Fruit fly (Drosophila melanogaster) whole organism, embryonic: ENCODE data around the gene Ubi-p63E.

ENCODE experiments used
- B-H1 ChIP-seq: fragments of 200-800 bp; sonication (Bioruptor generic); IDR thresholded peaks from 3 replicates; pipeline ENCODE4 v1.3.6; 2022; ENCODE audit warnings: missing biosample characterization, missing genetic modification characterization
- Bdp1 ChIP-seq: fragments of 200-800 bp; sonication (Bioruptor generic); optimal IDR thresholded peaks from 3 replicates; lab custom pipeline; 2016; ENCODE audit warnings: missing biosample characterization, missing genetic modification characterization
- CG10267 ChIP-seq: fragments of 200-800 bp; sonication (Bioruptor generic); optimal IDR thresholded peaks from 2 replicates; lab custom pipeline; 2018; ENCODE audit warnings: missing biosample characterization, mild to moderate bottlenecking, missing genetic modification characterization, moderate library complexity
- CG11456 ChIP-seq: fragments of 200-800 bp; sonication (Bioruptor generic); IDR thresholded peaks from 3 replicates; pipeline ENCODE4 v1.3.6; 2022; ENCODE audit warnings: missing biosample characterization, missing genetic modification characterization
- CG12299 ChIP-seq: fragments of 200-800 bp; sonication (Bioruptor generic); optimal IDR thresholded peaks from 2 replicates; lab custom pipeline; 2018; ENCODE audit warnings: missing biosample characterization, mild to moderate bottlenecking, missing genetic modification characterization
- CG15514 ChIP-seq: fragments of 200-800 bp; sonication (Bioruptor generic); optimal IDR thresholded peaks from 3 replicates; lab custom pipeline; 2017; ENCODE audit warnings: missing biosample characterization, missing genetic modification characterization, mild to moderate bottlenecking, moderate library complexity, missing genetic modification reagents
- CG15601 ChIP-seq: fragments of 200-800 bp; sonication (Bioruptor generic); optimal IDR thresholded peaks from 3 replicates; lab custom pipeline; 2019; ENCODE audit warnings: missing biosample characterization, mild to moderate bottlenecking, missing genetic modification characterization, moderate library complexity
- CG18011 ChIP-seq: fragments of 200-800 bp; sonication (Bioruptor generic); optimal IDR thresholded peaks from 2 replicates; lab custom pipeline; 2017; ENCODE audit warnings: missing biosample characterization, missing genetic modification characterization, mild to moderate bottlenecking, moderate library complexity, missing genotype
- CG31388 ChIP-seq: fragments of 200-800 bp; sonication (Bioruptor generic); optimal IDR thresholded peaks from 2 replicates; lab custom pipeline; 2016; ENCODE audit warnings: missing biosample characterization, missing genetic modification characterization
- CG32532 ChIP-seq: fragments of 200-800 bp; sonication (Bioruptor generic); IDR thresholded peaks from 2 replicates; pipeline ENCODE4 v1.3.6; 2022; ENCODE audit warnings: missing biosample characterization, missing genetic modification characterization
- CG33213 ChIP-seq: fragments of 200-800 bp; sonication (Bioruptor generic); optimal IDR thresholded peaks from 3 replicates; lab custom pipeline; 2016; ENCODE audit warnings: missing biosample characterization, missing genetic modification characterization
- CG34422 ChIP-seq: fragments of 200-800 bp; sonication (Bioruptor generic); IDR thresholded peaks from 3 replicates; pipeline ENCODE4 v1.3.6; 2022; ENCODE audit warnings: missing biosample characterization, missing genetic modification characterization
- CG5180 ChIP-seq: fragments of 200-800 bp; sonication (Bioruptor generic); optimal IDR thresholded peaks from 3 replicates; lab custom pipeline; 2017; ENCODE audit warnings: missing biosample characterization, missing genetic modification characterization, mild to moderate bottlenecking, moderate library complexity, missing genetic modification reagents
- CG6689 ChIP-seq: fragments of 200-800 bp; sonication (Bioruptor generic); IDR thresholded peaks from 2 replicates; pipeline ENCODE4 v1.3.6; 2022; ENCODE audit warnings: missing biosample characterization, missing genetic modification characterization
- CG7357 ChIP-seq: fragments of 200-800 bp; sonication (Bioruptor generic); IDR thresholded peaks from 3 replicates; pipeline ENCODE4 v1.3.6; 2022; ENCODE audit warnings: missing biosample characterization, missing genetic modification characterization
- CG8359 ChIP-seq: fragments of 200-800 bp; sonication (Bioruptor generic); optimal IDR thresholded peaks from 2 replicates; lab custom pipeline; 2017; ENCODE audit warnings: missing biosample characterization, mild to moderate bottlenecking, missing genetic modification characterization, borderline replicate concordance
- Dbx ChIP-seq: fragments of 200-800 bp; sonication (Bioruptor generic); IDR thresholded peaks from 3 replicates; pipeline ENCODE4 v1.3.6; 2022; ENCODE audit warnings: missing biosample characterization, missing genetic modification characterization
- Dip3 ChIP-seq: fragments of 200-800 bp; sonication (Bioruptor generic); optimal IDR thresholded peaks from 3 replicates; lab custom pipeline; 2016; ENCODE audit warnings: missing biosample characterization, missing genetic modification characterization
- HLH54F ChIP-seq: fragments of 200-800 bp; sonication (Bioruptor generic); optimal IDR thresholded peaks from 3 replicates; lab custom pipeline; 2016; ENCODE audit warnings: missing biosample characterization, missing genetic modification characterization
- HLHmδ ChIP-seq: fragments of 200-800 bp; sonication (Bioruptor generic); optimal IDR thresholded peaks from 2 replicates; lab custom pipeline; 2018; ENCODE audit warnings: missing biosample characterization, mild to moderate bottlenecking, missing genetic modification characterization, moderate library complexity
- Sin3A ChIP-seq: fragments of >200 bp; optimal IDR thresholded peaks from 2 replicates; lab custom pipeline; 2018
- Six4 ChIP-seq: fragments of 200-800 bp; sonication (Bioruptor generic); optimal IDR thresholded peaks from 2 replicates; lab custom pipeline; 2016; ENCODE audit warnings: missing biosample characterization, missing genetic modification characterization
- Spps ChIP-seq: fragments of 200-800 bp; sonication (Bioruptor generic); optimal IDR thresholded peaks from 2 replicates; lab custom pipeline; 2018; ENCODE audit warnings: missing biosample characterization, mild to moderate bottlenecking, missing genetic modification characterization
- ac ChIP-seq: fragments of 200-800 bp; sonication (Bioruptor generic); optimal IDR thresholded peaks from 3 replicates; lab custom pipeline; 2017; ENCODE audit warnings: missing biosample characterization, mild to moderate bottlenecking, missing genetic modification characterization
- ara ChIP-seq: fragments of 200-800 bp; sonication (Bioruptor generic); IDR thresholded peaks from 2 replicates; pipeline ENCODE4 v1.3.6; 2022; ENCODE audit warnings: missing biosample characterization, missing genetic modification characterization
- cas ChIP-seq: fragments of 200-800 bp; sonication (Bioruptor generic); IDR thresholded peaks from 2 replicates; pipeline ENCODE4 v1.3.6; 2022; ENCODE audit warnings: missing biosample characterization, missing genetic modification characterization
- chif ChIP-seq, 2 experiments: fragments of 200-800 bp; sonication (Bioruptor generic); optimal IDR thresholded peaks; 3 replicates each; lab custom pipeline; 2016; ENCODE audit warnings: missing biosample characterization in 2 of 2, missing genetic modification characterization in 2 of 2
- dati ChIP-seq: fragments of 200-800 bp; sonication (Bioruptor generic); IDR thresholded peaks from 2 replicates; pipeline ENCODE4 v1.3.6; 2022; ENCODE audit warnings: missing biosample characterization, missing genetic modification characterization
- dmrt99B ChIP-seq: fragments of 200-800 bp; sonication (Bioruptor generic); optimal IDR thresholded peaks from 2 replicates; lab custom pipeline; 2018; ENCODE audit warnings: missing biosample characterization, mild to moderate bottlenecking, missing genetic modification characterization, moderate library complexity
- dpn ChIP-seq, 2 experiments: fragments of 200-800 bp; sonication (Bioruptor generic); optimal IDR thresholded peaks; 3 replicates each; lab custom pipeline; 2016; ENCODE audit warnings: missing biosample characterization in 2 of 2, missing genetic modification characterization in 2 of 2
- exex ChIP-seq: fragments of 200-800 bp; sonication (Bioruptor generic); optimal IDR thresholded peaks from 4 replicates; lab custom pipeline; 2018; ENCODE audit warnings: missing biosample characterization, mild to moderate bottlenecking, missing genetic modification characterization, moderate library complexity
- hth ChIP-seq: fragments of >200 bp; optimal IDR thresholded peaks from 2 replicates; lab custom pipeline; 2017; ENCODE audit warnings: inconsistent platforms
- kay ChIP-seq: fragments of 200-800 bp; sonication (Bioruptor generic); optimal IDR thresholded peaks from 2 replicates; lab custom pipeline; 2016; ENCODE audit warnings: missing biosample characterization, missing genetic modification characterization
- ken ChIP-seq: fragments of 200-800 bp; sonication (Bioruptor generic); IDR thresholded peaks from 3 replicates; pipeline ENCODE4 v1.3.6; 2022; ENCODE audit warnings: missing biosample characterization, missing genetic modification characterization
- lola ChIP-seq, 3 experiments: fragments of >200 bp in 2 of 3; fragments of 200-800 bp in 1 of 3; sonication (Bioruptor generic) in 1 of 3; optimal IDR thresholded peaks; 2 replicates each; lab custom pipeline; 2017 to 2019; ENCODE audit warnings: missing biosample characterization in 3 of 3, missing genetic modification characterization in 3 of 3, mild to moderate bottlenecking in 1 of 3, moderate library complexity in 1 of 3
- mam ChIP-seq: fragments of 200-800 bp; sonication (Bioruptor generic); optimal IDR thresholded peaks from 3 replicates; lab custom pipeline; 2016; ENCODE audit warnings: missing biosample characterization, missing genetic modification characterization
- mirr ChIP-seq: fragments of 200-800 bp; sonication (Bioruptor generic); optimal IDR thresholded peaks from 3 replicates; lab custom pipeline; 2018; ENCODE audit warnings: missing biosample characterization, mild to moderate bottlenecking, missing genetic modification characterization
- nerfin-1 ChIP-seq: fragments of 200-800 bp; sonication (Bioruptor generic); optimal IDR thresholded peaks from 3 replicates; lab custom pipeline; 2019; ENCODE audit warnings: missing biosample characterization, mild to moderate bottlenecking, missing genetic modification characterization, moderate library complexity
- nmo ChIP-seq: fragments of 200-800 bp; sonication (Bioruptor generic); optimal IDR thresholded peaks from 2 replicates; lab custom pipeline; 2018; ENCODE audit warnings: missing biosample characterization, mild to moderate bottlenecking, missing genetic modification characterization, moderate library complexity
- peb ChIP-seq: fragments of 200-800 bp; sonication (Bioruptor generic); IDR thresholded peaks from 2 replicates; pipeline ENCODE4 v1.3.6; 2022; ENCODE audit warnings: missing biosample characterization, missing genetic modification characterization
- pita ChIP-seq: fragments of 200-800 bp; sonication (Bioruptor generic); optimal IDR thresholded peaks from 2 replicates; lab custom pipeline; 2017; ENCODE audit warnings: missing biosample characterization, mild to moderate bottlenecking, missing genetic modification characterization
- pnt ChIP-seq: fragments of 200-800 bp; sonication (Bioruptor generic); optimal IDR thresholded peaks from 3 replicates; lab custom pipeline; 2016; ENCODE audit warnings: missing biosample characterization, missing genetic modification characterization
- pros ChIP-seq: fragments of 200-800 bp; sonication (Bioruptor generic); optimal IDR thresholded peaks from 3 replicates; lab custom pipeline; 2019; ENCODE audit warnings: missing biosample characterization, mild to moderate bottlenecking, missing genetic modification characterization, moderate library complexity
- pzg ChIP-seq: fragments of 200-800 bp; sonication (Bioruptor generic); optimal IDR thresholded peaks from 3 replicates; lab custom pipeline; 2018; ENCODE audit warnings: missing biosample characterization, mild to moderate bottlenecking, missing genetic modification characterization, moderate library complexity
- sim ChIP-seq: fragments of 200-800 bp; sonication (Bioruptor generic); IDR thresholded peaks from 2 replicates; pipeline ENCODE4 v1.3.6; 2022; ENCODE audit warnings: missing biosample characterization, missing genetic modification characterization
- slbo ChIP-seq: fragments of 200-800 bp; sonication (Bioruptor generic); IDR thresholded peaks from 2 replicates; pipeline ENCODE4 v1.3.6; 2022; ENCODE audit warnings: missing biosample characterization, missing genetic modification characterization
- twi ChIP-seq: fragments of 200-800 bp; optimal IDR thresholded peaks from 2 replicates; lab custom pipeline; 2019; ENCODE audit warnings: missing biosample characterization, mild to moderate bottlenecking, missing genetic modification characterization, moderate library complexity
- wek ChIP-seq: fragments of 200-800 bp; sonication (Bioruptor generic); optimal IDR thresholded peaks from 3 replicates; lab custom pipeline; 2018; ENCODE audit warnings: missing biosample characterization, mild to moderate bottlenecking, missing genetic modification characterization, moderate library complexity
- zen ChIP-seq: fragments of 200-800 bp; sonication (Bioruptor generic); optimal IDR thresholded peaks from 3 replicates; lab custom pipeline; 2018; ENCODE audit warnings: missing biosample characterization, mild to moderate bottlenecking, missing genetic modification characterization, moderate library complexity

The Ubi-p63E gene

dm6 chr3L:3908838-3909810, 6.1 kb upstream of the Ubi-p63E start (continued):
- TF ChIP-seq peb (GFP tag; lab: Robert Waterston, UW) (no peak), chif (GFP tag; optimal IDR thresholded peaks at IDR 0.05; lab: Kevin White, UChicago) (no peak), CG15601 (tag; lab: Kevin White, UChicago) (no peak), kay (no peak), pzg (peak; percentile 79), CG7357 (no peak), pita (GFP tag; lab: Kevin White, UChicago) (no peak), twi (tag; lab: Kevin White, UChicago) (no peak), dmrt99B (tag; lab: Kevin White, UChicago) (no peak), CG18011 (GFP tag; lab: Kevin White, UChicago) (no peak), ken (GFP tag; lab: Robert Waterston, UW) (no peak), CG15514 (GFP tag; lab: Kevin White, UChicago) (peak; percentile 52), slbo (no peak), hth (lab: Kevin White, UChicago) (no peak), HLHmδ (GFP tag; lab: Kevin White, UChicago) (no peak), Six4 (no peak), Dbx (GFP tag; lab: Robert Waterston, UW) (no peak), wek (GFP tag; lab: Kevin White, UChicago) (no peak), exex (no peak), mirr (GFP tag; lab: Kevin White, UChicago) (no peak), Spps (no peak), CG11456 (GFP tag; lab: Robert Waterston, UW) (no peak), pnt (no peak), Sin3A (lab: Kevin White, UChicago) (peak; percentile 35), lola (GFP tag; optimal IDR thresholded peaks at IDR 0.05; lab: Kevin White, UChicago) (no peak), zen (no peak), ac (no peak), mam (GFP tag; lab: Kevin White, UChicago) (no peak), pros (no peak), CG12299 (no peak), B-H1 (GFP tag; lab: Robert Waterston, UW) (no peak; the same call in 2 of the 3 replicates), CG10267 (tag; lab: Kevin White, UChicago) (peak; percentile 39), CG31388 (GFP tag; lab: Kevin White, UChicago) (no peak), CG33213 (no peak), Dip3 (GFP tag; lab: Kevin White, UChicago) (no peak), CG5180 (GFP tag; lab: Kevin White, UChicago) (no peak), nerfin-1 (tag; lab: Kevin White, UChicago) (no peak), CG34422 (GFP tag; lab: Robert Waterston, UW) (peak; percentile 44; the same call in 2 of the 3 replicates), dati (GFP tag; lab: Robert Waterston, UW) (no peak), Bdp1 (GFP tag; lab: Kevin White, UChicago) (no peak), nmo (GFP tag; lab: Kevin White, UChicago) (no peak), dpn (GFP tag; optimal IDR thresholded peaks at IDR 0.05; lab: Kevin White, UChicago) (peak in 1 of 2 experiments; percentile 18), ara (GFP tag; lab: Robert Waterston, UW) (no peak), HLH54F (GFP tag; lab: Kevin White, UChicago) (no peak), CG32532 (GFP tag; lab: Robert Waterston, UW) (no peak), CG6689 (GFP tag; lab: Robert Waterston, UW) (no peak), CG8359 (no peak), sim (GFP tag; lab: Robert Waterston, UW) (no peak), cas (GFP tag; lab: Robert Waterston, UW) (no peak)
